Fruit fly (Drosophila melanogaster) whole organism, wandering third instar larva: ENCODE results near the gene EMC3.

Experiments
- CG32264 ChIP-seq: fragments of 200-800 bp; sonication (Bioruptor generic); optimal IDR thresholded peaks from 2 replicates; lab custom pipeline; 2016; ENCODE audit warnings: missing biosample characterization, missing genetic modification characterization
- CG9705 ChIP-seq: fragments of 200-800 bp; sonication (Bioruptor generic); optimal IDR thresholded peaks from 2 replicates; lab custom pipeline; 2018; ENCODE audit warnings: missing biosample characterization, mild to moderate bottlenecking, missing genetic modification characterization
- CrebA ChIP-seq: fragments of 200-800 bp; sonication (Bioruptor generic); optimal IDR thresholded peaks from 2 replicates; lab custom pipeline; 2016; ENCODE audit warnings: missing biosample characterization, mild to moderate bottlenecking, missing genetic modification characterization, borderline replicate concordance
- Dif ChIP-seq: fragments of 200-275, 200-300 bp; sonication (Bioruptor generic); optimal IDR thresholded peaks from 2 replicates; lab custom pipeline; 2018; ENCODE audit warnings: missing biosample characterization, missing genetic modification characterization; ENCODE audit not compliant: partially characterized antibody
- GATAd ChIP-seq: sonication (Bioruptor generic); optimal IDR thresholded peaks from 2 replicates; lab custom pipeline; 2016; ENCODE audit warnings: missing biosample characterization, missing genetic modification characterization
- HLH106 ChIP-seq: fragments of 200-800 bp; optimal IDR thresholded peaks from 3 replicates; lab custom pipeline; 2019; ENCODE audit warnings: missing biosample characterization, mild to moderate bottlenecking, missing genetic modification characterization, moderate library complexity
- Hnf4 ChIP-seq: fragments of 200-800 bp; sonication (Bioruptor generic); optimal IDR thresholded peaks from 2 replicates; lab custom pipeline; 2016; ENCODE audit warnings: missing biosample characterization, mild to moderate bottlenecking, missing genetic modification characterization
- Hr78 ChIP-seq: fragments of >200 bp; optimal IDR thresholded peaks from 2 replicates; lab custom pipeline; 2017; ENCODE audit warnings: missing biosample characterization, missing genetic modification characterization
- Hr83 ChIP-seq: fragments of 200-300 bp; sonication (Bioruptor generic); optimal IDR thresholded peaks from 2 replicates; lab custom pipeline; 2016; ENCODE audit warnings: missing biosample characterization, mild to moderate bottlenecking, missing genetic modification characterization, moderate library complexity; ENCODE audit not compliant: poor library complexity, severe bottlenecking
- Jra ChIP-seq: sonication (Bioruptor generic); optimal IDR thresholded peaks from 2 replicates; lab custom pipeline; 2016; ENCODE audit warnings: missing biosample characterization, missing genetic modification characterization
- OdsH ChIP-seq: fragments of 200-800 bp; sonication (Bioruptor generic); optimal IDR thresholded peaks from 2 replicates; lab custom pipeline; 2016; ENCODE audit warnings: missing biosample characterization, mild to moderate bottlenecking, missing genetic modification characterization
- Rel ChIP-seq, 2 experiments: fragments of 200-800 bp; sonication (Bioruptor generic) in 1 of 2; optimal IDR thresholded peaks; 2 replicates in 1 of 2; 3 replicates in 1 of 2; lab custom pipeline; 2016 to 2019; ENCODE audit warnings: mild to moderate bottlenecking in 2 of 2, missing biosample characterization in 2 of 2, missing genetic modification characterization in 2 of 2, moderate library complexity in 1 of 2
- Sp1 ChIP-seq: fragments of 200-800 bp; sonication (Bioruptor generic); optimal IDR thresholded peaks from 3 replicates; lab custom pipeline; 2019; ENCODE audit warnings: missing biosample characterization, mild to moderate bottlenecking, missing genetic modification characterization, moderate library complexity
- br ChIP-seq: fragments of 200-800 bp; sonication (Bioruptor generic); optimal IDR thresholded peaks from 2 replicates; lab custom pipeline; 2016; ENCODE audit warnings: missing biosample characterization, missing genetic modification characterization
- brk ChIP-seq: fragments of 200-800 bp; sonication (Bioruptor generic); optimal IDR thresholded peaks from 2 replicates; lab custom pipeline; 2016; ENCODE audit warnings: missing biosample characterization, mild to moderate bottlenecking, missing genetic modification characterization
- dl ChIP-seq, 2 experiments: fragments of 175-275, 200-275 bp in 1 of 2; fragments of 200-275 bp in 1 of 2; sonication (Bioruptor generic); optimal IDR thresholded peaks; lab custom pipeline; 2018; ENCODE audit warnings: mild to moderate bottlenecking in 2 of 2, missing biosample characterization in 2 of 2, missing genetic modification characterization in 2 of 2, moderate library complexity in 2 of 2; ENCODE audit not compliant: partially characterized antibody in 2 of 2, insufficient read depth in 1 of 2
- dmrt93B ChIP-seq: fragments of 200-800 bp; sonication (Bioruptor generic); optimal IDR thresholded peaks from 2 replicates; lab custom pipeline; 2018; ENCODE audit warnings: missing biosample characterization, mild to moderate bottlenecking, missing genetic modification characterization
- dsf ChIP-seq: sonication (Bioruptor generic); optimal IDR thresholded peaks from 2 replicates; lab custom pipeline; 2016; ENCODE audit warnings: missing biosample characterization, missing genetic modification characterization, borderline replicate concordance
- ey ChIP-seq: fragments of 200-800 bp; sonication (Bioruptor generic); optimal IDR thresholded peaks from 2 replicates; lab custom pipeline; 2016; ENCODE audit warnings: missing biosample characterization, missing genetic modification characterization
- foxo ChIP-seq, 2 experiments: fragments of 200-800 bp; sonication (Bioruptor generic); optimal IDR thresholded peaks; 2 replicates in 1 of 2; 3 replicates in 1 of 2; lab custom pipeline; 2016 to 2017; ENCODE audit warnings: missing biosample characterization in 2 of 2, missing genetic modification characterization in 2 of 2
- fru ChIP-seq: fragments of 200-800 bp; sonication (Bioruptor generic); optimal IDR thresholded peaks from 3 replicates; lab custom pipeline; 2016; ENCODE audit warnings: missing biosample characterization, mild to moderate bottlenecking, missing genetic modification characterization
- h ChIP-seq: fragments of 200-800 bp; sonication (Bioruptor generic); optimal IDR thresholded peaks from 3 replicates; lab custom pipeline; 2016; ENCODE audit warnings: missing biosample characterization, mild to moderate bottlenecking, missing genetic modification characterization
- jim ChIP-seq: fragments of 175-275, 200-325 bp; sonication (Bioruptor generic); optimal IDR thresholded peaks from 2 replicates; lab custom pipeline; 2016; ENCODE audit warnings: missing biosample characterization, mild to moderate bottlenecking, missing genetic modification characterization
- lola ChIP-seq: fragments of >200 bp; optimal IDR thresholded peaks from 2 replicates; lab custom pipeline; 2017; ENCODE audit warnings: missing biosample characterization, missing genetic modification characterization
- pan ChIP-seq: fragments of >200 bp; optimal IDR thresholded peaks from 2 replicates; lab custom pipeline; 2017
- psq ChIP-seq: fragments of 200-800 bp; sonication (Bioruptor generic); optimal IDR thresholded peaks from 3 replicates; lab custom pipeline; 2017; ENCODE audit warnings: missing biosample characterization, mild to moderate bottlenecking, missing genetic modification characterization, moderate library complexity
- rgr ChIP-seq: fragments of 200-800 bp; sonication (Bioruptor generic); optimal IDR thresholded peaks from 3 replicates; lab custom pipeline; 2016; ENCODE audit warnings: missing biosample characterization, mild to moderate bottlenecking, missing genetic modification characterization
- sv ChIP-seq: fragments of 200-800 bp; sonication (Bioruptor generic); optimal IDR thresholded peaks from 3 replicates; lab custom pipeline; 2016; ENCODE audit warnings: missing biosample characterization, missing genetic modification characterization
- woc ChIP-seq: sonication (Bioruptor generic); optimal IDR thresholded peaks from 2 replicates; lab custom pipeline; 2016; ENCODE audit warnings: missing biosample characterization, mild to moderate bottlenecking, missing genetic modification characterization

The EMC3 gene

dm6 chr2L:10767597-10768188, 35.5 kb upstream of the EMC3 start, which contains the start of gene Ubc2:
Gene Ubc2, minus strand, starts transcription at chr2L:10768006.
- no peak for TF ChIP-seq CG32264 (GFP tag; lab: Kevin White, UChicago)
- no peak for TF ChIP-seq jim
- no peak for TF ChIP-seq Hnf4 (GFP tag; lab: Kevin White, UChicago)
- TF ChIP-seq lola (GFP tag; lab: Kevin White, UChicago), result no peak
- no peak for TF ChIP-seq dl (GFP tag; optimal IDR thresholded peaks at IDR 0.05; lab: Kevin White, UChicago; ENCODE audit: insufficient read depth in 1 of 2, partially characterized antibody in 2 of 2)
- no peak for TF ChIP-seq Sp1
- TF ChIP-seq psq, result no peak
- TF ChIP-seq GATAd (GFP tag; lab: Kevin White, UChicago), result no peak
- no peak for TF ChIP-seq woc (GFP tag; lab: Kevin White, UChicago)
- no peak for TF ChIP-seq dmrt93B (GFP tag; lab: Kevin White, UChicago)
- TF ChIP-seq dsf (GFP tag; lab: Kevin White, UChicago), result no peak
- TF ChIP-seq Dif (GFP tag; lab: Kevin White, UChicago), result no peak
- no peak for TF ChIP-seq Rel (GFP tag; optimal IDR thresholded peaks at IDR 0.05; lab: Kevin White, UChicago)
- peak; percentile 22 for TF ChIP-seq Rel (tag; optimal IDR thresholded peaks at IDR 0.05; lab: Kevin White, UChicago)
- peak; percentile 62 for TF ChIP-seq Hr83
- no peak for TF ChIP-seq OdsH
- no peak for TF ChIP-seq Jra (GFP tag; lab: Kevin White, UChicago)
- TF ChIP-seq CrebA (GFP tag; lab: Kevin White, UChicago), result no peak
- no peak for TF ChIP-seq brk (GFP tag; lab: Kevin White, UChicago)
- no peak for TF ChIP-seq h (GFP tag; lab: Kevin White, UChicago)
- no peak for TF ChIP-seq fru (GFP tag; lab: Kevin White, UChicago)
- TF ChIP-seq br (GFP tag; lab: Kevin White, UChicago), result no peak
- TF ChIP-seq Hr78, result no peak
- TF ChIP-seq rgr (GFP tag; lab: Kevin White, UChicago), result peak; percentile 14
- TF ChIP-seq sv (GFP tag; lab: Kevin White, UChicago), result peak; percentile 12

dm6 chr2L:10760422-10761166, 28.4 kb upstream of the EMC3 start, which contains the start of gene CG6495:
Gene CG6495, plus strand, starts transcription at chr2L:10761116.
- TF ChIP-seq Sp1, result peak; percentile 43
- peak; percentile 11 for TF ChIP-seq HLH106 (tag; lab: Kevin White, UChicago)
- TF ChIP-seq lola (GFP tag; lab: Kevin White, UChicago), result no peak
- no peak for TF ChIP-seq CG32264 (GFP tag; lab: Kevin White, UChicago)
- TF ChIP-seq foxo (GFP tag; optimal IDR thresholded peaks at IDR 0.05; lab: Kevin White, UChicago), result peak in 1 of 2 experiments; percentile 22
- no peak for TF ChIP-seq jim
- no peak for TF ChIP-seq Jra (GFP tag; lab: Kevin White, UChicago)
- no peak for TF ChIP-seq Dif (GFP tag; lab: Kevin White, UChicago)
- TF ChIP-seq fru (GFP tag; lab: Kevin White, UChicago), result peak; percentile 27
- peak; percentile 22 for TF ChIP-seq h (GFP tag; lab: Kevin White, UChicago)
- peak; percentile 17 for TF ChIP-seq OdsH

dm6 chr2L:10759624-10760023, 27.4 kb upstream of the EMC3 start:
- TF ChIP-seq dl (GFP tag; optimal IDR thresholded peaks at IDR 0.05; lab: Kevin White, UChicago; ENCODE audit: insufficient read depth in 1 of 2, partially characterized antibody in 2 of 2) (no peak), woc (GFP tag; lab: Kevin White, UChicago) (peak; percentile 37), pan (no peak), CG9705 (GFP tag; lab: Kevin White, UChicago) (no peak), ey (peak; percentile 26), Dif (GFP tag; lab: Kevin White, UChicago) (no peak), CrebA (GFP tag; lab: Kevin White, UChicago) (no peak), foxo (GFP tag; optimal IDR thresholded peaks at IDR 0.05; lab: Kevin White, UChicago) (peak in 1 of 2 experiments; percentile 50), lola (GFP tag; lab: Kevin White, UChicago) (no peak), HLH106 (tag; lab: Kevin White, UChicago) (no peak), h (GFP tag; lab: Kevin White, UChicago) (peak; percentile 21), OdsH (peak; percentile 16)
